Fruit fly (Drosophila melanogaster): Measurements from ENCODE around the gene CG43783.

The CG43783 gene

dm6 chr3L:8950955-8951354 is 3.1 kb downstream of the CG43783 start (continued):
- TF ChIP-seq gem (tag; optimal IDR thresholded peaks at IDR 0.05) (peak; percentile 76), CG8089 (GFP tag; optimal IDR thresholded peaks at IDR 0.05) (no peak), CG15601 (tag; optimal IDR thresholded peaks at IDR 0.05) (peak; percentile 53), Six4 (GFP tag; optimal IDR thresholded peaks at IDR 0.05) (peak; percentile 12), h (optimal IDR thresholded peaks at IDR 0.05) (no peak), ci (GFP tag; IDR thresholded peaks at IDR 0.05) (no peak), hth (optimal IDR thresholded peaks at IDR 0.05) (no peak), fd3F (GFP tag; optimal IDR thresholded peaks at IDR 0.05) (peak; percentile 53), CG7963 (GFP tag; IDR thresholded peaks at IDR 0.05; ENCODE audit: partially characterized antibody) (no peak), CG3163 (GFP tag; optimal IDR thresholded peaks at IDR 0.05) (no peak), CG18011 (GFP tag; optimal IDR thresholded peaks at IDR 0.05) (no peak), CG31365 (tag; optimal IDR thresholded peaks at IDR 0.05) (no peak), Ssrp (tag; optimal IDR thresholded peaks at IDR 0.05) (peak; percentile 67), ro (GFP tag; IDR thresholded peaks at IDR 0.05) (no peak), CG15073 (GFP tag; optimal IDR thresholded peaks at IDR 0.05) (no peak), Rx (GFP tag; IDR thresholded peaks at IDR 0.05) (no peak), CG1647 (GFP tag; optimal IDR thresholded peaks at IDR 0.05) (no peak), CG7987 (GFP tag; optimal IDR thresholded peaks at IDR 0.05) (no peak), CG18262 (tag; optimal IDR thresholded peaks at IDR 0.05) (peak; percentile 81), Bgb (GFP tag; IDR thresholded peaks at IDR 0.05; ENCODE audit: partially characterized antibody) (no peak), Hr3 (GFP tag; optimal IDR thresholded peaks at IDR 0.05) (peak; percentile 60), Jarid2 (GFP tag; optimal IDR thresholded peaks at IDR 0.05) (no peak), CG5953 (GFP tag; IDR thresholded peaks at IDR 0.05) (no peak), CG12659 (GFP tag; optimal IDR thresholded peaks at IDR 0.05) (peak; percentile 47), Stat92E (GFP tag; optimal IDR thresholded peaks at IDR 0.05) (no peak), CG3281 (GFP tag; optimal IDR thresholded peaks at IDR 0.05) (peak; percentile 57), CG5245 (GFP tag; optimal IDR thresholded peaks at IDR 0.05) (no peak), rib (GFP tag; IDR thresholded peaks at IDR 0.05) (no peak), ems (GFP tag; optimal IDR thresholded peaks at IDR 0.05) (no peak), nmo (GFP tag; optimal IDR thresholded peaks at IDR 0.05) (peak; percentile 77), wdn (GFP tag; IDR thresholded peaks at IDR 0.05) (no peak), cas (GFP tag; IDR thresholded peaks at IDR 0.05) (no peak), CG33213 (GFP tag; optimal IDR thresholded peaks at IDR 0.05) (no peak), sqz (GFP tag; optimal IDR thresholded peaks at IDR 0.05) (no peak), hb (GFP tag; IDR thresholded peaks at IDR 0.05; ENCODE audit: partially characterized antibody) (no peak), run (tag; optimal IDR thresholded peaks at IDR 0.05) (peak; percentile 5), pum (GFP tag; optimal IDR thresholded peaks at IDR 0.05) (no peak), CG15514 (GFP tag; optimal IDR thresholded peaks at IDR 0.05) (no peak), ftz-f1 (GFP tag; optimal IDR thresholded peaks at IDR 0.05) (no peak), CG17568 (GFP tag; optimal IDR thresholded peaks at IDR 0.05) (no peak), wor (GFP tag; IDR thresholded peaks at IDR 0.05) (0 out of 2 replicates have a peak, but pooled peaks have one; percentile 23), CG17361 (GFP tag; IDR thresholded peaks at IDR 0.05) (peak; percentile 83), inv (GFP tag; IDR thresholded peaks at IDR 0.05; ENCODE audit: partially characterized antibody) (no peak), PHDP (tag; optimal IDR thresholded peaks at IDR 0.05) (peak; percentile 59), CG10321 (GFP tag; IDR thresholded peaks at IDR 0.05) (no peak), CG30431 (GFP tag; optimal IDR thresholded peaks at IDR 0.05) (no peak), Blimp-1 (GFP tag; optimal IDR thresholded peaks at IDR 0.05) (peak; percentile 69), CG11398 (GFP tag; optimal IDR thresholded peaks at IDR 0.05) (no peak), tin (GFP tag; optimal IDR thresholded peaks at IDR 0.05) (peak; percentile 8), croc (GFP tag; conservative IDR thresholded peaks at IDR 0.05) (peak; percentile 25; the same call in 1 of the 3 replicates), sisA (GFP tag; IDR thresholded peaks at IDR 0.05) (peak; percentile 47; the same call in 1 of the 2 replicates), Gsc (GFP tag; IDR thresholded peaks at IDR 0.05) (no peak)

Data from whole organism, embryonic.